Worm (Caenorhabditis elegans) whole organism, early embryonic: ENCODE results near the gene srh-97.

Experiments
- B0310.2 ChIP-seq: sonication (generic microtip); optimal IDR thresholded peaks from 2 replicates; lab custom pipeline; 2016; ENCODE audit warnings: mild to moderate bottlenecking, missing genetic modification characterization, missing compliant biosample characterization
- F13C5.2 ChIP-seq: sonication (generic microtip); optimal IDR thresholded peaks from 2 replicates; lab custom pipeline; 2017; ENCODE audit warnings: mild to moderate bottlenecking, missing genetic modification characterization, inconsistent platforms, missing compliant biosample characterization
- aly-1 ChIP-seq: sonication (generic microtip); optimal IDR thresholded peaks from 2 replicates; lab custom pipeline; 2016; ENCODE audit warnings: missing genetic modification characterization, missing compliant biosample characterization
- ama-1 ChIP-seq: fragments of 150-350 bp; optimal IDR thresholded peaks from 2 replicates; lab custom pipeline; 2014
- ceh-13 ChIP-seq: fragments of 200-800 bp; sonication (Bioruptor generic); optimal IDR thresholded peaks from 2 replicates; lab custom pipeline; 2018; ENCODE audit warnings: mild to moderate bottlenecking, missing genetic modification characterization, missing compliant biosample characterization
- ceh-36 ChIP-seq: sonication (generic microtip); optimal IDR thresholded peaks from 2 replicates; lab custom pipeline; 2016; ENCODE audit warnings: missing genetic modification characterization, inconsistent platforms, missing compliant biosample characterization
- ets-7 ChIP-seq: sonication (generic microtip); optimal IDR thresholded peaks from 2 replicates; lab custom pipeline; 2016; ENCODE audit warnings: missing genotype, missing genetic modification characterization, missing compliant biosample characterization
- flt-1 ChIP-seq: fragments of 200-800 bp; sonication (Bioruptor generic); IDR thresholded peaks from 2 replicates; pipeline ENCODE4 v1.3.6; 2022; ENCODE audit warnings: missing genetic modification characterization, missing compliant biosample characterization
- hmbx-1 ChIP-seq: sonication (generic microtip); optimal IDR thresholded peaks from 2 replicates; lab custom pipeline; 2016; ENCODE audit warnings: mild to moderate bottlenecking, missing genetic modification characterization, missing compliant biosample characterization
- hmg-4 ChIP-seq: fragments of 200-800 bp; sonication (Bioruptor generic); optimal IDR thresholded peaks from 2 replicates; lab custom pipeline; 2018; ENCODE audit warnings: mild to moderate bottlenecking, missing genetic modification characterization, missing compliant biosample characterization
- hnd-1 ChIP-seq: sonication (generic microtip); optimal IDR thresholded peaks from 2 replicates; lab custom pipeline; 2016; ENCODE audit warnings: missing genetic modification characterization, missing compliant biosample characterization
- scrt-1 ChIP-seq: fragments of 200-800 bp; sonication (Bioruptor generic); IDR thresholded peaks from 2 replicates; pipeline ENCODE4 v1.3.6; 2022; ENCODE audit warnings: missing genetic modification characterization, missing compliant biosample characterization
- tbx-11 ChIP-seq: fragments of 200-800 bp; sonication (Bioruptor generic); IDR thresholded peaks from 2 replicates; pipeline ENCODE4 v1.3.6; 2022; ENCODE audit warnings: missing genetic modification characterization, missing compliant biosample characterization
- tra-4 ChIP-seq: sonication (generic microtip); optimal IDR thresholded peaks from 2 replicates; lab custom pipeline; 2017; ENCODE audit warnings: missing genetic modification characterization, missing compliant biosample characterization

ce11 chrV:17061585-17061984 is 44.7 kb downstream of the srh-97 start, which contains the start of gene F28B1.9:
- no peak for TF ChIP-seq ama-1 (lab: Kevin White, UChicago)
- no peak for TF ChIP-seq tbx-11
- TF ChIP-seq hmg-4 (GFP tag; lab: Kevin White, UChicago), result no peak
- TF ChIP-seq ceh-36 (tag; lab: Kevin White, UChicago), result no peak
- no peak for TF ChIP-seq flt-1 (GFP tag; lab: Robert Waterston, UW)
- TF ChIP-seq scrt-1 (GFP tag; lab: Robert Waterston, UW), result no peak
- TF ChIP-seq ceh-13 (GFP tag; lab: Kevin White, UChicago), result no peak
- TF ChIP-seq tra-4, result no peak
- no peak for TF ChIP-seq aly-1 (tag; lab: Kevin White, UChicago)
- no peak for TF ChIP-seq hmbx-1 (tag; lab: Kevin White, UChicago)
- TF ChIP-seq ets-7, result no peak
- no peak for TF ChIP-seq hnd-1 (tag; lab: Kevin White, UChicago)
- no peak for TF ChIP-seq F13C5.2 (tag; lab: Kevin White, UChicago)
- no peak for TF ChIP-seq B0310.2
